Worm (Caenorhabditis elegans): ENCODE results near the gene ZK1067.4.

The ZK1067.4 gene

ce11 chrII:9165762-9166460, 44.3 kb upstream of the ZK1067.4 start, which contains the start of gene W07A12.8 (continued):
- TF ChIP-seq F49E8.2 (tag; optimal IDR thresholded peaks at IDR 0.05; ENCODE audit: insufficient read depth) (no peak), unc-62 (GFP tag; optimal IDR thresholded peaks at IDR 0.05) (peak; percentile 5)

DNA sequence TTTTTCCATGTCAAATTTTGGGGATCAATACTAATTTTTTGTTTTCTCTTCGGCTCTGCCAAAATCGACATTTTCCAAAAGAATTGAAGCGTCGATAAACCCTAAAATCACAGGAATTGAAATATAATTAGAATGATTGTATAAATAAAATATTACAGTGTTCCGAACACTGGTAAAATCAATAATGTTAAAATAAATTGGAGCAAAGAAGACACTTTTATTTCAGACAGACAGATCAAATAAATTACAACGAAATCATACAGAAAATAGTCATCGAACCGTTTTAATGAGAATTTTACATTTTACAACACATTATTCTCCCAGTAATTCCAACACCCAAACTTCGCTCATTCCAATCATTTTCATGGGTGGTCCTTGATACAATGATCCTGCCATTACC, 42.4 kb upstream of the ZK1067.4 start, which contains the start of gene T23G7.3:
T23G7.3 (minus strand) TSS at position 101 of the 400 bp plus-strand sequence.
- TF ChIP-seq F33H1.4 (GFP tag; IDR thresholded peaks at IDR 0.05) = no peak

ce11 chrII:9169450-9169960, 40.7 kb upstream of the ZK1067.4 start, which contains the start of gene dpl-1:
Gene dpl-1, plus strand, starts transcription at chrII:9169910.
- TF ChIP-seq dox-1 (GFP tag; IDR thresholded peaks at IDR 0.05) = no peak
- TF ChIP-seq lin-54 (GFP tag; optimal IDR thresholded peaks at IDR 0.05) = peak; percentile 30
- peak; percentile 26 for TF ChIP-seq dpl-1 (GFP tag; optimal IDR thresholded peaks at IDR 0.05)
- TF ChIP-seq rcor-1 (GFP tag; IDR thresholded peaks at IDR 0.05) = no peak
- no peak for TF ChIP-seq nhr-27 (tag; optimal IDR thresholded peaks at IDR 0.05)
- TF ChIP-seq efl-1 (GFP tag; optimal IDR thresholded peaks at IDR 0.05) = peak; percentile 39
- TF ChIP-seq attf-3 (GFP tag; conservative IDR thresholded peaks at IDR 0.05) = peak; percentile 92
- TF ChIP-seq lin-35 (GFP tag; optimal IDR thresholded peaks at IDR 0.05) = peak in 1 of 3 experiments; percentile 59

DNA sequence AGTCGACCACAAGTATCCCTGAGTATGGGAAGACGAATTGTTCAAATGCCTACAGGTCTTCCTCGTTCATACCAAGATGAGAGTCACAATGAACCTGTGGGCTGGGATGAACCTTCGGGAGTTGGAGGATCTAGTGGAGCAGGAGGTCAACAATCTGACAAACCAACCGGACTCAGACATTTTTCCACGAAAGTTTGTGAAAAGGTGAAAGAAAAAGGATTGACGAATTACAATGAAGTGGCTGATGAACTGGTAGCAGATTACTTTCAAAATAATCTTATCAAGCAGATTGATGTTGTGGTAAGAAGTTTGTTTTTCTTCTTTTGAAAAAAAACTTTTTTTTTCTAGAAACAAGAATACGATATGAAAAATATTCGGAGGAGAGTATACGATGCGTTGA, 40.1 kb upstream of the ZK1067.4 start:
- TF ChIP-seq mxl-1 (tag; optimal IDR thresholded peaks at IDR 0.05) (no peak), hlh-12 (tag; optimal IDR thresholded peaks at IDR 0.05) (no peak), madf-3 (GFP tag; IDR thresholded peaks at IDR 0.05) (0 out of 2 replicates have a peak, but pooled peaks have one; percentile 24), madf-8 (GFP tag; conservative IDR thresholded peaks at IDR 0.05) (no peak)

- TF ChIP-seq madf-6 (GFP tag; IDR thresholded peaks at IDR 0.05) = 0 out of 2 replicates have a peak, but pooled peaks have one; percentile 11
- TF ChIP-seq hrde-1 (tag; optimal IDR thresholded peaks at IDR 0.05; ENCODE audit: borderline replicate concordance) = no peak
Observed at ce11 chrII:9170851-9171250, 39.3 kb upstream of the ZK1067.4 start.

DNA sequence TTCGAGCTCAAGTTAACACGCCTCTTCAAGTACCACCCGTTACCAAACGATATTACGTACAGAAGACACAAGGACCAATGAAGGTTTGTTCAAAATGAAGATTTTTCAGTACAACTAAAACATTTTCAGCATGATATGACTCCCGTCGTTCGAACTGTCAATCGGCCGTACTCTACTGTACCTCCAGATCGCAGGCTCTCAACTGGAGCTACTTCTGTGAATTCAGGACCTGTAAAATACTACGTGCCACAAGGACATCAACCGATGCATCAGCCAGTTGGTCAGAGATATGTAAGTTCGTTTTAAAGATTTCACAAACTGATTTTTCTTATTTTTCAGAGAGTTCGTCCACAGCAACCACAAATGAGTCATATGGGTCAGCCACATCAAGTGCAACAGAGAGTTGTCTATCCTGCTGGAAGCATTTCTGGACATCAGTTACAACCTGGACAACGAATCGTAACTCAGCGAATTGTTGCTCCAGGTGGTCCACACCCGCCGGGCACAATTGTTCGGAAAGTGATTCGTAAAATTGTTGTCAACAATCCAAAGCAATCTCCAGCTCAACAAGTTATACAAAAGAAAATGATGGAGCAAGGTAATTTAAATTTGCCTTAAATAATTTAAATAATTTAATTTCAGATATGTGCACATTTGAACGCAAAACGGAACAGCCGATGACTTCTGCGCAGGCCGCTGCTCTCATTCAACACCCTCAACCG, 38.5 kb upstream of the ZK1067.4 start:
- TF ChIP-seq hmg-20 (GFP tag; IDR thresholded peaks at IDR 0.05) (no peak), rcor-1 (GFP tag; IDR thresholded peaks at IDR 0.05) (no peak), F57C9.4 (tag; optimal IDR thresholded peaks at IDR 0.05) (no peak), egl-44 (GFP tag; IDR thresholded peaks at IDR 0.05) (no peak), hlh-12 (tag; optimal IDR thresholded peaks at IDR 0.05) (no peak), sptf-2 (GFP tag; optimal IDR thresholded peaks at IDR 0.05) (no peak), lin-35 (GFP tag; optimal IDR thresholded peaks at IDR 0.05) (no peak), ZK185.1 (tag; optimal IDR thresholded peaks at IDR 0.05; ENCODE audit: poor library complexity, severe bottlenecking) (no peak), F52B5.7 (tag; optimal IDR thresholded peaks at IDR 0.05) (no peak), ceh-91 (GFP tag; IDR thresholded peaks at IDR 0.05) (no peak), ets-4 (GFP tag; optimal IDR thresholded peaks at IDR 0.05) (no peak), ekl-4 (GFP tag; IDR thresholded peaks at IDR 0.05) (no peak), snpc-1.3 (tag; optimal IDR thresholded peaks at IDR 0.05; ENCODE audit: insufficient read depth) (no peak)

Measured in whole organism, young adult.